Worm (Caenorhabditis elegans) whole organism, young adult: ENCODE measurements around the gene abf-6.

ENCODE experiments used
- K11D2.4 ChIP-seq: fragments of 200-800 bp; sonication (Bioruptor generic); IDR thresholded peaks from 2 replicates; pipeline ENCODE4 v1.3.6; 2022; ENCODE audit warnings: missing genetic modification reagents, missing genetic modification characterization, missing compliant biosample characterization
- Y56A3A.18 ChIP-seq: fragments of 200-800 bp; sonication (Bioruptor generic); IDR thresholded peaks from 2 replicates; pipeline ENCODE4 v1.3.6; 2022; ENCODE audit warnings: missing genetic modification reagents, missing genetic modification characterization, missing compliant biosample characterization
- cebp-1 ChIP-seq, 2 experiments: fragments of 200-800 bp in 1 of 2; sonication (Bioruptor generic) in 1 of 2; sonication (generic microtip) in 1 of 2; IDR thresholded peaks in 1 of 2; optimal IDR thresholded peaks in 1 of 2; 2 replicates each; pipeline versions ENCODE4 v1.3.6 to Lab custom; 2017 to 2022; ENCODE audit warnings: missing compliant biosample characterization in 2 of 2, missing genetic modification characterization in 2 of 2, mild to moderate bottlenecking in 1 of 2, missing genetic modification reagents in 1 of 2, moderate library complexity in 1 of 2
- ceh-40 ChIP-seq: fragments of 200-800 bp; sonication (Bioruptor generic); IDR thresholded peaks from 2 replicates; pipeline ENCODE4 v1.3.6; 2022; ENCODE audit warnings: missing genetic modification characterization, missing compliant biosample characterization
- ceh-58 ChIP-seq: fragments of 200-800 bp; sonication (Bioruptor generic); IDR thresholded peaks from 2 replicates; pipeline ENCODE4 v1.3.6; 2022; ENCODE audit warnings: missing genetic modification characterization, missing compliant biosample characterization
- nfya-1 ChIP-seq: sonication (generic microtip); optimal IDR thresholded peaks from 2 replicates; lab custom pipeline; 2017; ENCODE audit warnings: antibody characterized with exemption, missing compliant biosample characterization, missing genetic modification characterization, borderline replicate concordance; ENCODE audit not compliant: insufficient read depth
- nfya-2 ChIP-seq: fragments of 200-800 bp; sonication (Bioruptor generic); IDR thresholded peaks from 2 replicates; pipeline ENCODE4 v1.3.6; 2022; ENCODE audit warnings: missing genetic modification reagents, missing genetic modification characterization, missing compliant biosample characterization
- sea-2 ChIP-seq: fragments of 200-800 bp; sonication (Bioruptor generic); IDR thresholded peaks from 2 replicates; pipeline ENCODE4 v1.3.6; 2022; ENCODE audit warnings: missing genetic modification characterization, missing compliant biosample characterization
- unc-62 ChIP-seq: fragments of 150-350 bp; optimal IDR thresholded peaks from 2 replicates; lab custom pipeline; 2014; ENCODE audit warnings: missing biosample characterization, missing genetic modification reagents, missing genetic modification characterization

- TF ChIP-seq unc-62 (GFP tag; lab: Kevin White, UChicago) (no peak), nfya-2 (GFP tag; lab: Robert Waterston, UW) (no peak), Y56A3A.18 (GFP tag; lab: Robert Waterston, UW) (no peak), ceh-40 (GFP tag; lab: Robert Waterston, UW) (no peak), cebp-1 (GFP tag; IDR thresholded peaks at IDR 0.05; lab: Robert Waterston, UW) (no peak), cebp-1 (tag; optimal IDR thresholded peaks at IDR 0.05; lab: Kevin White, UChicago) (no peak), ceh-58 (GFP tag; lab: Robert Waterston, UW) (no peak), K11D2.4 (GFP tag; lab: Robert Waterston, UW) (no peak), nfya-1 (tag; lab: Kevin White, UChicago) (no peak), sea-2 (GFP tag; lab: Robert Waterston, UW) (no peak)
Measured at ce11 chrX:12844170-12844569, 50.3 kb downstream of the abf-6 start.
